Worm (Caenorhabditis elegans): ENCODE measurements around the gene bar-1.

The bar-1 gene

ce11 chrX:7116896-7117295, 53.5 kb downstream of the bar-1 start, which contains the start of gene hen-1:
hen-1 (minus strand) TSS chrX:7116996.
- TF ChIP-seq lsy-27 (tag; optimal IDR thresholded peaks at IDR 0.05; ENCODE audit: borderline replicate concordance, insufficient read depth) (no peak), ztf-25 (GFP tag; IDR thresholded peaks at IDR 0.05) (no peak), ekl-4 (GFP tag; IDR thresholded peaks at IDR 0.05) (no peak), F37B4.10 (GFP tag; IDR thresholded peaks at IDR 0.05) (no peak), Y53G8AR.9 (GFP tag; conservative IDR thresholded peaks at IDR 0.05) (no peak), lir-1 (GFP tag; conservative IDR thresholded peaks at IDR 0.05) (no peak), Y53F4B.3 (GFP tag; IDR thresholded peaks at IDR 0.05) (no peak), sdz-38 (tag; optimal IDR thresholded peaks at IDR 0.05) (no peak), tbx-9 (tag; optimal IDR thresholded peaks at IDR 0.05; ENCODE audit: borderline replicate concordance) (no peak), K11D2.4 (GFP tag; IDR thresholded peaks at IDR 0.05) (no peak)

Measured in whole organism, young adult.